Worm (Caenorhabditis elegans) whole organism, L4/young adult: ENCODE results near the gene gcn-1.

Experiments used
- W03F9.2 ChIP-seq: fragments of 150-350 bp; optimal IDR thresholded peaks from 2 replicates; lab custom pipeline; 2014; ENCODE audit warnings: missing biosample characterization, missing genetic modification characterization
- dao-5 ChIP-seq: sonication (generic microtip); optimal IDR thresholded peaks from 2 replicates; lab custom pipeline; 2016; ENCODE audit warnings: missing genotype, missing genetic modification characterization, moderate library complexity, missing compliant biosample characterization
- him-1 ChIP-seq: sonication (generic microtip); optimal IDR thresholded peaks from 2 replicates; lab custom pipeline; 2016; ENCODE audit warnings: missing genotype, missing genetic modification reagents, missing genetic modification characterization, missing compliant biosample characterization

- TF ChIP-seq W03F9.2 (tag; lab: Kevin White, UChicago) (no peak), him-1 (tag; lab: Kevin White, UChicago) (no peak), dao-5 (no peak)
Measured at ce11 chrIII:2243617-2244016, 91.9 kb downstream of the gcn-1 start.
